Worm (Caenorhabditis elegans) whole organism, late embryonic: ENCODE data around the gene F45B8.5.

ENCODE experiments used
- ceh-18 ChIP-seq: sonication (generic microtip); optimal IDR thresholded peaks from 2 replicates; lab custom pipeline; 2016; ENCODE audit warnings: missing genetic modification characterization, missing compliant biosample characterization
- ceh-34 ChIP-seq: sonication (generic microtip); optimal IDR thresholded peaks from 2 replicates; lab custom pipeline; 2016; ENCODE audit warnings: mild to moderate bottlenecking, missing genetic modification characterization, missing compliant biosample characterization
- elt-4 ChIP-seq: sonication (generic microtip); optimal IDR thresholded peaks from 2 replicates; lab custom pipeline; 2016; ENCODE audit warnings: missing genetic modification characterization, missing compliant biosample characterization
- ets-4 ChIP-seq: sonication (generic microtip); optimal IDR thresholded peaks from 2 replicates; lab custom pipeline; 2016; ENCODE audit warnings: missing genetic modification characterization, missing compliant biosample characterization
- lim-6 ChIP-seq: sonication (generic microtip); optimal IDR thresholded peaks from 2 replicates; lab custom pipeline; 2016; ENCODE audit warnings: missing genetic modification characterization, missing compliant biosample characterization
- nhr-11 ChIP-seq: fragments of 150-350 bp; optimal IDR thresholded peaks from 2 replicates; lab custom pipeline; 2014; ENCODE audit warnings: missing biosample characterization, missing genetic modification characterization
- npax-4 ChIP-seq: sonication (generic microtip); optimal IDR thresholded peaks from 2 replicates; lab custom pipeline; 2016; ENCODE audit warnings: missing genetic modification characterization, missing compliant biosample characterization
- pag-3 ChIP-seq: sonication (generic microtip); optimal IDR thresholded peaks from 2 replicates; lab custom pipeline; 2016; ENCODE audit warnings: missing compliant biosample characterization, missing genetic modification characterization, borderline replicate concordance
- pax-1 ChIP-seq: fragments of 150-350 bp; optimal IDR thresholded peaks from 2 replicates; lab custom pipeline; 2014; ENCODE audit warnings: missing biosample characterization, missing genetic modification characterization
- rnt-1 ChIP-seq: sonication (generic microtip); optimal IDR thresholded peaks from 2 replicates; lab custom pipeline; 2016; ENCODE audit warnings: missing genetic modification characterization, missing compliant biosample characterization
- tbx-2 ChIP-seq: sonication (generic microtip); optimal IDR thresholded peaks from 2 replicates; lab custom pipeline; 2016; ENCODE audit warnings: missing genetic modification characterization, missing compliant biosample characterization
- zip-5 ChIP-seq: sonication (generic microtip); optimal IDR thresholded peaks from 2 replicates; lab custom pipeline; 2016; ENCODE audit warnings: missing genetic modification characterization, missing compliant biosample characterization

- TF ChIP-seq pax-1 (tag; lab: Kevin White, UChicago) (no peak), rnt-1 (no peak), lim-6 (no peak), pag-3 (tag; lab: Kevin White, UChicago) (no peak), ets-4 (tag; lab: Kevin White, UChicago) (no peak), nhr-11 (tag; lab: Kevin White, UChicago) (no peak), elt-4 (tag; lab: Kevin White, UChicago) (no peak), npax-4 (no peak), tbx-2 (no peak), ceh-18 (tag; lab: Kevin White, UChicago) (no peak), zip-5 (tag; lab: Kevin White, UChicago) (no peak), ceh-34 (tag; lab: Kevin White, UChicago) (no peak)
These were observed 6.3 kb upstream of the F45B8.5 start for ce11 chrX:14959393-14960073.
